Worm (Caenorhabditis elegans) whole organism, L4 larva: ENCODE data around the gene C01B10.7.
"Not testable (repeated sequence)": the region's sequence is repeated elsewhere in the genome, so short reads cannot be mapped to it uniquely, and the experiment has no call there.

ENCODE experiments used
- aly-2 ChIP-seq: sonication (generic microtip); optimal IDR thresholded peaks from 2 replicates; lab custom pipeline; 2018; ENCODE audit warnings: missing biosample characterization, missing genetic modification characterization
- ceh-44 ChIP-seq: fragments of 200-800 bp; sonication (Bioruptor generic); IDR thresholded peaks from 2 replicates; pipeline ENCODE4 v1.3.6; 2022; ENCODE audit warnings: missing genetic modification reagents, missing genetic modification characterization, missing compliant biosample characterization
- cey-2 ChIP-seq: sonication (generic microtip); optimal IDR thresholded peaks from 3 replicates; lab custom pipeline; 2017; ENCODE audit warnings: missing genetic modification characterization, mild to moderate bottlenecking, missing compliant biosample characterization, antibody characterized with exemption, borderline replicate concordance; ENCODE audit not compliant: insufficient read depth
- daf-12 ChIP-seq: fragments of 150-350 bp; optimal IDR thresholded peaks from 2 replicates; lab custom pipeline; 2014; ENCODE audit warnings: missing biosample characterization, missing genetic modification reagents, missing genetic modification characterization
- madf-5 ChIP-seq, 2 experiments: fragments of 200-800 bp; sonication (Bioruptor generic); IDR thresholded peaks; 2 replicates each; pipeline ENCODE4 v1.3.6; 2022; ENCODE audit warnings: missing compliant biosample characterization in 2 of 2, missing genetic modification characterization in 2 of 2
- mep-1 ChIP-seq: fragments of 150-350 bp; sonication (generic microtip); optimal IDR thresholded peaks from 3 replicates; lab custom pipeline; 2014; ENCODE audit warnings: missing biosample characterization, missing genetic modification characterization
- nhr-76 ChIP-seq: fragments of 150-350 bp; optimal IDR thresholded peaks from 2 replicates; lab custom pipeline; 2014; ENCODE audit warnings: missing biosample characterization, missing genetic modification characterization
- vab-7 ChIP-seq: fragments of 200-800 bp; sonication (Bioruptor generic); IDR thresholded peaks from 2 replicates; pipeline ENCODE4 v1.3.6; 2022; ENCODE audit warnings: missing genetic modification reagents, missing genetic modification characterization, missing compliant biosample characterization
- zfp-2 ChIP-seq: sonication (generic microtip); optimal IDR thresholded peaks from 2 replicates; lab custom pipeline; 2016; ENCODE audit warnings: mild to moderate bottlenecking, missing genetic modification characterization, missing compliant biosample characterization
- zip-2 ChIP-seq: fragments of 150-350 bp; optimal IDR thresholded peaks from 2 replicates; lab custom pipeline; 2014; ENCODE audit warnings: missing biosample characterization, missing genetic modification characterization

DNA sequence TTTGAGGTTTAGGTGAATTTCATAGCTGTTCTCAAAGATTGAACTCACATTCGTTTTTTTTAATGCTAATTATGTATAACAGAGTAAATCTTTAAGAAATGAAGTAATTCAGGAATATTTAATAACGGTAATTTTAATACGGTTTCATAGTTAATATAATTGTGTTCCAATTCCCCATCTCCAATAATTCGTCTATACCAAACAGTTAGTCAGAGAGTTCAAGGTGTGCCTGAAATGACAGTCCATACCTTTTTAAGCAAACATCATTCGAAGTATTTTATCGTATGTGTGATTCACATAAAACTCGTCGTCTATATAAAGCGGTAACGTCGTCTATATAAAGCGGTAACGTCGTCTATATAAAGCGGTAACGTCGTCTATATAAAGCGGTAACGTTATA is 39.6 kb upstream of the C01B10.7 start, which contains the start of gene nspb-5:
- not testable (repeated sequence) for TF ChIP-seq cey-2 (tag; lab: Kevin White, UChicago); mep-1 (tag; lab: Kevin White, UChicago); aly-2; ceh-44; zfp-2 (tag; lab: Kevin White, UChicago); nhr-76 (tag; lab: Kevin White, UChicago); daf-12 (tag; lab: Kevin White, UChicago); madf-5 (GFP tag; IDR thresholded peaks at IDR 0.05; lab: Robert Waterston, UW); vab-7 (GFP tag; lab: Robert Waterston, UW); zip-2 (tag; lab: Kevin White, UChicago)
